Worm (Caenorhabditis elegans): ENCODE data around the gene elks-1.
A peak's percentile ranks its signal among the peaks of the same experiment; 100 is the strongest.

Gene elks-1

ce11 chrIV:3385337-3386215, 35.7 kb upstream of the elks-1 start, which contains the start of gene mai-2 (continued):
- TF ChIP-seq ZK546.5 (tag; optimal IDR thresholded peaks at IDR 0.05) (no peak), zfp-3 (GFP tag; conservative IDR thresholded peaks at IDR 0.05) (no peak), cey-2 (tag; optimal IDR thresholded peaks at IDR 0.05; ENCODE audit: borderline replicate concordance, insufficient read depth) (no peak), attf-4 (tag; optimal IDR thresholded peaks at IDR 0.05) (no peak), madf-5 (GFP tag; IDR thresholded peaks at IDR 0.05) (no peak), unc-62 (GFP tag; optimal IDR thresholded peaks at IDR 0.05 in 1 of 2) (no peak), unc-62 (tag; optimal IDR thresholded peaks at IDR 0.05) (no peak), unc-39 (tag; optimal IDR thresholded peaks at IDR 0.05) (no peak), ama-1 (optimal IDR thresholded peaks at IDR 0.05) (peak; percentile 74), hlh-30 (tag; optimal IDR thresholded peaks at IDR 0.05; ENCODE audit: insufficient read depth) (peak; percentile 91), egl-27 (tag; optimal IDR thresholded peaks at IDR 0.05) (no peak), set-16 (GFP tag; IDR thresholded peaks at IDR 0.05) (peak; percentile 98), lsy-2 (tag; optimal IDR thresholded peaks at IDR 0.05) (peak in 1 of 2 experiments; percentile 77), Y105C5A.15 (GFP tag; IDR thresholded peaks at IDR 0.05) (no peak), F44E2.7 (GFP tag; IDR thresholded peaks at IDR 0.05) (no peak), aha-1 (tag) (peak; percentile 93), tra-1 (GFP tag; IDR thresholded peaks at IDR 0.05) (no peak), Y75B8A.6 (GFP tag; IDR thresholded peaks at IDR 0.05) (no peak), snpc-4 (tag; optimal IDR thresholded peaks at IDR 0.05) (no peak), nhr-111 (GFP tag; optimal IDR thresholded peaks at IDR 0.05) (no peak), unc-130 (GFP tag; optimal IDR thresholded peaks at IDR 0.05) (no peak), daf-8 (GFP tag; IDR thresholded peaks at IDR 0.05) (no peak), nhr-42 (GFP tag; IDR thresholded peaks at IDR 0.05) (no peak), Y48G9A.11 (GFP tag; IDR thresholded peaks at IDR 0.05) (no peak), rbr-2 (tag; optimal IDR thresholded peaks at IDR 0.05) (peak; percentile 6), R02D3.7 (tag; optimal IDR thresholded peaks at IDR 0.05) (no peak), mdt-29 (GFP tag; IDR thresholded peaks at IDR 0.05) (no peak), F37D6.2 (tag; optimal IDR thresholded peaks at IDR 0.05) (no peak), hlh-11 (tag; optimal IDR thresholded peaks at IDR 0.05) (peak; percentile 26), mep-1 (tag; optimal IDR thresholded peaks at IDR 0.05) (peak; percentile 18), nhr-102 (tag; optimal IDR thresholded peaks at IDR 0.05) (no peak), daf-19 (GFP tag; conservative IDR thresholded peaks at IDR 0.05) (no peak), lir-3 (tag; optimal IDR thresholded peaks at IDR 0.05) (no peak), Y5F2A.4 (GFP tag; optimal IDR thresholded peaks at IDR 0.05) (no peak), nhr-41 (GFP tag; IDR thresholded peaks at IDR 0.05) (no peak), aly-2 (tag; optimal IDR thresholded peaks at IDR 0.05) (no peak), mdl-1 (tag; optimal IDR thresholded peaks at IDR 0.05) (peak in 1 of 2 experiments; percentile 14), lin-29 (GFP tag; IDR thresholded peaks at IDR 0.05) (no peak), ceh-20 (GFP tag; IDR thresholded peaks at IDR 0.05) (0 out of 2 replicates have a peak, but pooled peaks have one; percentile 20), T20F7.1 (GFP tag; optimal IDR thresholded peaks at IDR 0.05) (peak; percentile 39), dmd-8 (GFP tag; IDR thresholded peaks at IDR 0.05) (no peak), ztf-7 (tag; optimal IDR thresholded peaks at IDR 0.05) (no peak), ces-1 (GFP tag; optimal IDR thresholded peaks at IDR 0.05) (no peak), ceh-32 (tag; optimal IDR thresholded peaks at IDR 0.05; ENCODE audit: poor library complexity) (no peak), dpl-1 (GFP tag; optimal IDR thresholded peaks at IDR 0.05) (peak; percentile 87), mxl-3 (GFP tag; optimal IDR thresholded peaks at IDR 0.05) (no peak), hmg-1.1 (GFP tag; IDR thresholded peaks at IDR 0.05) (peak; percentile 53), pqm-1 (tag; optimal IDR thresholded peaks at IDR 0.05) (no peak), fos-1 (tag; optimal IDR thresholded peaks at IDR 0.05) (no peak), nhr-11 (tag; optimal IDR thresholded peaks at IDR 0.05) (no peak), spr-1 (tag; optimal IDR thresholded peaks at IDR 0.05) (no peak)

All from whole organism, L4 larva.